Fruit fly (Drosophila melanogaster): ENCODE data around the gene GAPcenA.
A peak's percentile ranks its signal among the peaks of the same experiment; 100 is the strongest.

DNA sequence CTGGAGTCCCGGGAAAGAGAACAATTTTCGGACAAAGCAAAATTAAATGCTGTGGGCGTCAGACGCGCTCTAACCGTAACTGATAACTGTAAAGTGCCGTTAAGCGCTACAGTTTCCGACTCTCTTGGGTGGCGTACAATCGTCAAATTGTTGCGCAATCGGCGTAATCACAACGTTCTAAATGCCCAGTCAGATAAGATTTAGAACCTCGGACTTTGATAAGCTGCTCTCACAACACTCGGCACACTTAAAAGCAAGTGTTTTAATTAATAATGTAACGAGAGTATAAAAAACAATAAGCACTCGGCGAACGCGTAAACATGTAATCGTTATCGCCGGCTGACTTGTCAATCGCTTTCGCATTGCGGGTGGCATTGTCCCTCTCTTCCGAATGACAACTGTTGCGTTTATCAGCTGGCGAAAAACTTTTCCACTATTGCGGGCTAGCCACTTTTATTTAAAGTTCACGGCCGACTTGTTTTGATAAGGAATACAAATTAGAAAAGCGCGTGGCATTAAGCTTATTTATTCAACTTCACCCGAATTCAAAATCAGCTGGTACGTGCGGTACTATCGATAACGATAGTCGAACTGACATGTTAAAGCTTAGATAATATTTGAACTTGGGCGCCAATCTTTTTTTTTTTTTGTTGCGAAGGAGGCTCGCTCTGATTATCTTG, 12.6 kb downstream of the GAPcenA start:
- TF ChIP-seq Mnt (GFP tag; optimal IDR thresholded peaks at IDR 0.05), result peak; percentile 32
- TF ChIP-seq pad (GFP tag; optimal IDR thresholded peaks at IDR 0.05), result no peak

Measured in whole organism, adult.